Worm (Caenorhabditis elegans): Measurements from ENCODE around the gene F43B10.1.

F43B10.1 gene

ce11 chrX:16681910-16682493 lies 19.4 kb upstream of the F43B10.1 start (continued):
- TF ChIP-seq duxl-1 (tag; optimal IDR thresholded peaks at IDR 0.05; ENCODE audit: poor library complexity), result peak; percentile 99
- no peak for TF ChIP-seq Y48G9A.11 (GFP tag; IDR thresholded peaks at IDR 0.05)
- TF ChIP-seq tra-1 (GFP tag; IDR thresholded peaks at IDR 0.05), result peak; percentile 94
- TF ChIP-seq ceh-82 (tag; optimal IDR thresholded peaks at IDR 0.05), result peak; percentile 76
- peak; percentile 88 for TF ChIP-seq nhr-76 (tag; optimal IDR thresholded peaks at IDR 0.05)
- peak; percentile 98 for TF ChIP-seq php-3 (GFP tag; IDR thresholded peaks at IDR 0.05)
- peak; percentile 95 for TF ChIP-seq spr-3 (GFP tag; optimal IDR thresholded peaks at IDR 0.05)
- TF ChIP-seq F37D6.2 (tag; optimal IDR thresholded peaks at IDR 0.05), result peak; percentile 98
- peak; percentile 99 for TF ChIP-seq fkh-10 (GFP tag; optimal IDR thresholded peaks at IDR 0.05)
- peak; percentile 83 for TF ChIP-seq zfp-2 (tag; optimal IDR thresholded peaks at IDR 0.05)
- peak; percentile 95 to 99 for TF ChIP-seq daf-16 (GFP tag; optimal IDR thresholded peaks at IDR 0.05)
- peak; percentile 98 for TF ChIP-seq daf-16 (tag; optimal IDR thresholded peaks at IDR 0.05)
- peak; percentile 98 for TF ChIP-seq nhr-6 (tag; optimal IDR thresholded peaks at IDR 0.05)
- peak; percentile 80; the same call in 1 of the 2 replicates for TF ChIP-seq tag-97 (GFP tag; IDR thresholded peaks at IDR 0.05)
- peak; percentile 93 for TF ChIP-seq nhr-237 (tag; optimal IDR thresholded peaks at IDR 0.05)
- peak; percentile 25 to 60 for TF ChIP-seq ZK546.5 (tag; optimal IDR thresholded peaks at IDR 0.05)
- peak; percentile 82; the same call in 1 of the 2 replicates for TF ChIP-seq dmd-9 (GFP tag; IDR thresholded peaks at IDR 0.05)
- TF ChIP-seq hlh-11 (tag; optimal IDR thresholded peaks at IDR 0.05), result peak; percentile 97
- TF ChIP-seq T20F7.1 (GFP tag; optimal IDR thresholded peaks at IDR 0.05), result peak; percentile 94
- no peak for TF ChIP-seq F26F4.8 (GFP tag; conservative IDR thresholded peaks at IDR 0.05)
- peak; percentile 87 for TF ChIP-seq ztf-11 (tag; optimal IDR thresholded peaks at IDR 0.05)
- peak; percentile 96 for TF ChIP-seq vab-7 (GFP tag; IDR thresholded peaks at IDR 0.05)
- peak; percentile 87 for TF ChIP-seq lin-38 (GFP tag; IDR thresholded peaks at IDR 0.05)
- no peak for TF ChIP-seq ama-1 (optimal IDR thresholded peaks at IDR 0.05)
- TF ChIP-seq snpc-1.2 (GFP tag; IDR thresholded peaks at IDR 0.05), result peak; percentile 61; the same call in 1 of the 2 replicates
- TF ChIP-seq arid-1 (GFP tag; conservative IDR thresholded peaks at IDR 0.05), result peak; percentile 80
- peak; percentile 96 for TF ChIP-seq ztf-7 (tag; optimal IDR thresholded peaks at IDR 0.05)
- no peak for TF ChIP-seq egl-27 (tag; optimal IDR thresholded peaks at IDR 0.05)
- peak; percentile 65 to 100 for TF ChIP-seq unc-62 (GFP tag; optimal IDR thresholded peaks at IDR 0.05 in 1 of 2)
- TF ChIP-seq unc-62 (tag; optimal IDR thresholded peaks at IDR 0.05), result peak; percentile 73
- TF ChIP-seq skn-1 (tag; optimal IDR thresholded peaks at IDR 0.05), result peak; percentile 54
- TF ChIP-seq ceh-32 (tag; optimal IDR thresholded peaks at IDR 0.05; ENCODE audit: poor library complexity), result peak; percentile 84
- no peak for TF ChIP-seq unc-39 (tag; optimal IDR thresholded peaks at IDR 0.05)
- peak; percentile 98 for TF ChIP-seq mes-2 (tag; optimal IDR thresholded peaks at IDR 0.05; ENCODE audit: poor library complexity, severe bottlenecking)
- TF ChIP-seq fos-1 (tag; optimal IDR thresholded peaks at IDR 0.05), result peak; percentile 98
- peak; percentile 86 for TF ChIP-seq nhr-41 (GFP tag; IDR thresholded peaks at IDR 0.05)
- TF ChIP-seq pha-4 (GFP tag; IDR thresholded peaks at IDR 0.05), result peak; percentile 96
- peak; percentile 97 for TF ChIP-seq pha-4 (tag; optimal IDR thresholded peaks at IDR 0.05)
- TF ChIP-seq daf-8 (GFP tag; IDR thresholded peaks at IDR 0.05), result no peak
- TF ChIP-seq lin-29 (GFP tag; IDR thresholded peaks at IDR 0.05), result peak; percentile 95
- TF ChIP-seq snpc-4 (tag; optimal IDR thresholded peaks at IDR 0.05), result peak; percentile 64
- peak; percentile 15 for TF ChIP-seq daf-12 (tag; optimal IDR thresholded peaks at IDR 0.05)
- peak; percentile 87 for TF ChIP-seq mxl-2 (GFP tag; conservative IDR thresholded peaks at IDR 0.05)
- TF ChIP-seq aly-2 (tag; optimal IDR thresholded peaks at IDR 0.05), result no peak
- TF ChIP-seq lir-3 (tag; optimal IDR thresholded peaks at IDR 0.05), result peak; percentile 90
- TF ChIP-seq gei-8 (GFP tag; optimal IDR thresholded peaks at IDR 0.05), result peak; percentile 77
- peak; percentile 97 for TF ChIP-seq Y5F2A.4 (GFP tag; optimal IDR thresholded peaks at IDR 0.05)
- TF ChIP-seq R02D3.7 (tag; optimal IDR thresholded peaks at IDR 0.05), result no peak
- no peak for TF ChIP-seq F49E8.2 (tag; optimal IDR thresholded peaks at IDR 0.05; ENCODE audit: borderline replicate concordance)
- TF ChIP-seq ZK337.2 (GFP tag; IDR thresholded peaks at IDR 0.05), result peak; percentile 87
- TF ChIP-seq Y105C5A.15 (GFP tag; IDR thresholded peaks at IDR 0.05), result 0 out of 2 replicates have a peak, but pooled peaks have one; percentile 71
- peak; percentile 94 for TF ChIP-seq daf-19 (GFP tag; conservative IDR thresholded peaks at IDR 0.05)

All from whole organism, L4 larva.